Worm (Caenorhabditis elegans): ENCODE measurements around the gene best-15.

- TF ChIP-seq W03F9.2 (tag; optimal IDR thresholded peaks at IDR 0.05) (no peak), him-1 (tag; optimal IDR thresholded peaks at IDR 0.05) (no peak)
Observed at ce11 chrIV:10851833-10852232, 19.8 kb upstream of the best-15 start, which contains the start of gene T11G6.4.
